Worm (Caenorhabditis elegans) whole organism, L1 larva: ENCODE results near the gene pen-2.
A peak's percentile ranks its signal among the peaks of the same experiment; 100 is the strongest.

ENCODE experiments used
- aha-1 ChIP-seq: fragments of 150-350 bp; optimal IDR thresholded peaks from 2 replicates; lab custom pipeline; 2014; ENCODE audit warnings: missing biosample characterization, missing genetic modification characterization
- efl-3 ChIP-seq: fragments of 200-800 bp; sonication (Bioruptor generic); optimal IDR thresholded peaks from 2 replicates; lab custom pipeline; 2018; ENCODE audit warnings: mild to moderate bottlenecking, missing genetic modification characterization, missing compliant biosample characterization
- egl-27 ChIP-seq, 2 experiments: fragments of 150-350 bp in 1 of 2; sonication (generic microtip); optimal IDR thresholded peaks; 3 replicates each; lab custom pipeline; 2017 to 2018; ENCODE audit warnings: missing biosample characterization in 2 of 2, missing genetic modification characterization in 2 of 2, missing genetic modification reagents in 2 of 2
- hpl-2 ChIP-seq: fragments of 150-350 bp; optimal IDR thresholded peaks from 2 replicates; lab custom pipeline; 2014; ENCODE audit warnings: missing biosample characterization, missing genetic modification reagents, missing genetic modification characterization
- mab-9 ChIP-seq: fragments of 200-800 bp; sonication (Bioruptor generic); IDR thresholded peaks from 2 replicates; pipeline ENCODE4 v1.3.6; 2022; ENCODE audit warnings: missing genetic modification reagents, missing genetic modification characterization, missing compliant biosample characterization
- mef-2 ChIP-seq: fragments of 150-350 bp; optimal IDR thresholded peaks from 2 replicates; lab custom pipeline; 2014; ENCODE audit warnings: missing biosample characterization, missing genetic modification characterization
- nhr-237 ChIP-seq: fragments of 150-350 bp; optimal IDR thresholded peaks from 2 replicates; lab custom pipeline; 2014; ENCODE audit warnings: missing biosample characterization, missing genetic modification characterization
- skn-1 ChIP-seq: fragments of 150-350 bp; optimal IDR thresholded peaks from 2 replicates; lab custom pipeline; 2014; ENCODE audit warnings: missing biosample characterization, missing genetic modification characterization
- snpc-4 ChIP-seq: fragments of 150-350 bp; optimal IDR thresholded peaks from 2 replicates; lab custom pipeline; 2014; ENCODE audit warnings: missing biosample characterization, missing genetic modification characterization
- ztf-4 ChIP-seq: fragments of 150-350 bp; optimal IDR thresholded peaks from 2 replicates; lab custom pipeline; 2014; ENCODE audit warnings: missing biosample characterization, missing genetic modification characterization

ce11 chrIII:11317164-11317620 lies 25.9 kb upstream of the pen-2 start, which contains the start of gene mcm-10:
- no peak for TF ChIP-seq ztf-4 (tag; lab: Kevin White, UChicago)
- peak; percentile 19 for TF ChIP-seq hpl-2 (GFP tag; lab: Kevin White, UChicago)
- peak; percentile 33 for TF ChIP-seq efl-3 (GFP tag; lab: Kevin White, UChicago)
- TF ChIP-seq egl-27 (tag; optimal IDR thresholded peaks at IDR 0.05; lab: Kevin White, UChicago), result no peak
- TF ChIP-seq nhr-237 (tag; lab: Kevin White, UChicago), result peak; percentile 65
- peak; percentile 50; the same call in 1 of the 2 replicates for TF ChIP-seq mab-9
- no peak for TF ChIP-seq mef-2 (tag; lab: Kevin White, UChicago)
- TF ChIP-seq skn-1 (tag; lab: Kevin White, UChicago), result no peak
- TF ChIP-seq snpc-4 (tag; lab: Kevin White, UChicago), result peak; percentile 77
- no peak for TF ChIP-seq aha-1
